Fruit fly (Drosophila melanogaster) whole organism, wandering third instar larva: ENCODE results near the gene chic.

Experiments used
- CG9705 ChIP-seq: fragments of 200-800 bp; sonication (Bioruptor generic); optimal IDR thresholded peaks from 2 replicates; lab custom pipeline; 2018; ENCODE audit warnings: missing biosample characterization, mild to moderate bottlenecking, missing genetic modification characterization
- CrebA ChIP-seq: fragments of 200-800 bp; sonication (Bioruptor generic); optimal IDR thresholded peaks from 2 replicates; lab custom pipeline; 2016; ENCODE audit warnings: missing biosample characterization, mild to moderate bottlenecking, missing genetic modification characterization, borderline replicate concordance
- Dif ChIP-seq: fragments of 200-275, 200-300 bp; sonication (Bioruptor generic); optimal IDR thresholded peaks from 2 replicates; lab custom pipeline; 2018; ENCODE audit warnings: missing biosample characterization, missing genetic modification characterization; ENCODE audit not compliant: partially characterized antibody
- Hr78 ChIP-seq: fragments of >200 bp; optimal IDR thresholded peaks from 2 replicates; lab custom pipeline; 2017; ENCODE audit warnings: missing biosample characterization, missing genetic modification characterization
- Mio ChIP-seq: sonication (Bioruptor generic); optimal IDR thresholded peaks from 2 replicates; lab custom pipeline; 2016; ENCODE audit warnings: missing biosample characterization, missing genetic modification characterization
- br ChIP-seq: fragments of 200-800 bp; sonication (Bioruptor generic); optimal IDR thresholded peaks from 2 replicates; lab custom pipeline; 2016; ENCODE audit warnings: missing biosample characterization, missing genetic modification characterization
- dl ChIP-seq, 2 experiments: fragments of 175-275, 200-275 bp in 1 of 2; fragments of 200-275 bp in 1 of 2; sonication (Bioruptor generic); optimal IDR thresholded peaks; lab custom pipeline; 2018; ENCODE audit warnings: mild to moderate bottlenecking in 2 of 2, missing biosample characterization in 2 of 2, missing genetic modification characterization in 2 of 2, moderate library complexity in 2 of 2; ENCODE audit not compliant: partially characterized antibody in 2 of 2, insufficient read depth in 1 of 2
- dmrt93B ChIP-seq: fragments of 200-800 bp; sonication (Bioruptor generic); optimal IDR thresholded peaks from 2 replicates; lab custom pipeline; 2018; ENCODE audit warnings: missing biosample characterization, mild to moderate bottlenecking, missing genetic modification characterization
- jim ChIP-seq: fragments of 175-275, 200-325 bp; sonication (Bioruptor generic); optimal IDR thresholded peaks from 2 replicates; lab custom pipeline; 2016; ENCODE audit warnings: missing biosample characterization, mild to moderate bottlenecking, missing genetic modification characterization
- psq ChIP-seq: fragments of 200-800 bp; sonication (Bioruptor generic); optimal IDR thresholded peaks from 3 replicates; lab custom pipeline; 2017; ENCODE audit warnings: missing biosample characterization, mild to moderate bottlenecking, missing genetic modification characterization, moderate library complexity
- sage ChIP-seq: fragments of 200-800 bp; sonication (Bioruptor generic); optimal IDR thresholded peaks from 2 replicates; lab custom pipeline; 2016; ENCODE audit warnings: missing biosample characterization, mild to moderate bottlenecking, missing genetic modification characterization
- usp ChIP-seq: fragments of >200 bp; optimal IDR thresholded peaks from 2 replicates; lab custom pipeline; 2017; ENCODE audit warnings: missing biosample characterization, missing genetic modification characterization

DNA sequence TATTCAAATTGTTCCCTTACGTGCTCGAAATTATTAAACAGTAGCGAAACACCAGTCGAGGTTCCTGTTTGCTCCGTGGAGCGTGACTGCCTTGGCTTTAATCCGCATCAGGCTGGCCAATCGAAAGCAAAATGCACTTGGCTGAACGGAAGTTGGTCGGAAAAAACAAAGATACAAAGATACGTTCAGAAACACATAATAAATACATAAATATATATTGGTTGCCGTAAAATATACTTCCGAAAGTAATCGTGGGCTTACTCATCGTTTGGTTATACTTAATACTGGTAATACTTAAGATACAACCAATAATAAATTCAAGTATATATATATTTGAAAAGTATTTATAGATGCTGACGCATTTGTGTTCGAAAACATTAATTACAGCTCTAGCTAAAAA, 16.0 kb downstream of the chic start, which contains the start of gene psd:
- TF ChIP-seq psq (GFP tag; lab: Kevin White, UChicago), result no peak
- no peak for TF ChIP-seq sage
- TF ChIP-seq dmrt93B (GFP tag; lab: Kevin White, UChicago), result no peak
- no peak for TF ChIP-seq usp
- no peak for TF ChIP-seq Hr78 (GFP tag; lab: Kevin White, UChicago)
- no peak for TF ChIP-seq Dif
- no peak for TF ChIP-seq CG9705 (GFP tag; lab: Kevin White, UChicago)
- TF ChIP-seq dl (GFP tag; optimal IDR thresholded peaks at IDR 0.05; lab: Kevin White, UChicago; ENCODE audit: insufficient read depth in 1 of 2, partially characterized antibody in 2 of 2), result no peak
- no peak for TF ChIP-seq Mio (GFP tag; lab: Kevin White, UChicago)
- TF ChIP-seq br (GFP tag; lab: Kevin White, UChicago), result no peak
- TF ChIP-seq jim, result no peak
- TF ChIP-seq CrebA (GFP tag; lab: Kevin White, UChicago), result no peak
